Worm (Caenorhabditis elegans) whole organism, L4 larva: Measurements from ENCODE around the gene nca-2.

Experiments
- F10B5.3 ChIP-seq: sonication (generic microtip); optimal IDR thresholded peaks from 2 replicates; lab custom pipeline; 2016; ENCODE audit warnings: mild to moderate bottlenecking, missing genetic modification characterization, missing compliant biosample characterization
- F26F4.8 ChIP-seq: fragments of 200-800 bp; sonication (Bioruptor generic); conservative IDR thresholded peaks from 2 replicates; pipeline ENCODE4 v1.3.6; 2022; ENCODE audit warnings: missing genetic modification characterization, missing compliant biosample characterization
- T20F7.1 ChIP-seq: fragments of 200-800 bp; sonication (Bioruptor generic); optimal IDR thresholded peaks from 2 replicates; lab custom pipeline; 2018; ENCODE audit warnings: mild to moderate bottlenecking, missing genetic modification characterization, missing compliant biosample characterization
- Y48G9A.11 ChIP-seq: fragments of 200-800 bp; sonication (Bioruptor generic); IDR thresholded peaks from 2 replicates; pipeline ENCODE4 v1.3.6; 2022; ENCODE audit warnings: missing genetic modification reagents, missing genetic modification characterization, missing compliant biosample characterization
- aly-2 ChIP-seq: sonication (generic microtip); optimal IDR thresholded peaks from 2 replicates; lab custom pipeline; 2018; ENCODE audit warnings: missing biosample characterization, missing genetic modification characterization
- attf-4 ChIP-seq: sonication (generic microtip); optimal IDR thresholded peaks from 3 replicates; lab custom pipeline; 2017; ENCODE audit warnings: missing biosample characterization, missing genetic modification characterization
- ceh-28 ChIP-seq: fragments of 150-350 bp; optimal IDR thresholded peaks from 2 replicates; lab custom pipeline; 2014; ENCODE audit warnings: missing biosample characterization, missing genetic modification reagents, missing genetic modification characterization
- ceh-32 ChIP-seq: sonication (generic microtip); optimal IDR thresholded peaks from 2 replicates; lab custom pipeline; 2016; ENCODE audit warnings: mild to moderate bottlenecking, missing genetic modification characterization, missing compliant biosample characterization; ENCODE audit not compliant: poor library complexity
- ceh-82 ChIP-seq: sonication (generic microtip); optimal IDR thresholded peaks from 2 replicates; lab custom pipeline; 2017; ENCODE audit warnings: missing biosample characterization, missing genetic modification characterization
- daf-19 ChIP-seq: fragments of 200-800 bp; sonication (Bioruptor generic); conservative IDR thresholded peaks from 2 replicates; pipeline ENCODE4 v1.3.6; 2022; ENCODE audit warnings: missing genetic modification characterization, missing compliant biosample characterization
- dmd-8 ChIP-seq: fragments of 200-800 bp; sonication (Bioruptor generic); IDR thresholded peaks from 2 replicates; pipeline ENCODE4 v1.3.6; 2022; ENCODE audit warnings: missing genetic modification characterization, missing compliant biosample characterization
- dmd-9 ChIP-seq: fragments of 200-800 bp; sonication (Bioruptor generic); IDR thresholded peaks from 2 replicates; pipeline ENCODE4 v1.3.6; 2022; ENCODE audit warnings: missing genetic modification reagents, missing genetic modification characterization, missing compliant biosample characterization
- dpl-1 ChIP-seq: fragments of 150-350 bp; optimal IDR thresholded peaks from 2 replicates; lab custom pipeline; 2014; ENCODE audit warnings: missing biosample characterization, missing genetic modification reagents, missing genetic modification characterization
- hif-1 ChIP-seq, 2 experiments: sonication (generic microtip); optimal IDR thresholded peaks; 2 replicates each; lab custom pipeline; 2016 to 2017; ENCODE audit warnings: missing compliant biosample characterization in 2 of 2, missing genetic modification characterization in 2 of 2, missing genetic modification reagents in 2 of 2, missing genotype in 2 of 2, mild to moderate bottlenecking in 1 of 2
- hmg-1.1 ChIP-seq: fragments of 200-800 bp; sonication (Bioruptor generic); IDR thresholded peaks from 2 replicates; pipeline ENCODE4 v1.3.6; 2022; ENCODE audit warnings: missing genetic modification reagents, missing genetic modification characterization, missing compliant biosample characterization
- lin-15B ChIP-seq: fragments of 150-350 bp; sonication (generic microtip); optimal IDR thresholded peaks from 3 replicates; lab custom pipeline; 2014; ENCODE audit warnings: missing biosample characterization, missing genetic modification characterization
- lsy-2 ChIP-seq, 2 experiments: fragments of 150-350 bp in 1 of 2; sonication (generic microtip) in 1 of 2; optimal IDR thresholded peaks; 2 replicates each; lab custom pipeline; 2014 to 2017; ENCODE audit warnings: missing biosample characterization in 2 of 2, missing genetic modification characterization in 2 of 2
- mdl-1 ChIP-seq, 2 experiments: fragments of 150-350 bp in 1 of 2; sonication (generic microtip) in 1 of 2; optimal IDR thresholded peaks; 2 replicates each; lab custom pipeline; 2014 to 2017; ENCODE audit warnings: missing biosample characterization in 2 of 2, missing genetic modification characterization in 2 of 2
- mes-2 ChIP-seq: sonication (generic microtip); optimal IDR thresholded peaks from 2 replicates; lab custom pipeline; 2016; ENCODE audit warnings: missing genotype, mild to moderate bottlenecking, missing genetic modification characterization, missing compliant biosample characterization; ENCODE audit not compliant: poor library complexity, severe bottlenecking
- mxl-2 ChIP-seq: fragments of 200-800 bp; sonication (Bioruptor generic); conservative IDR thresholded peaks from 2 replicates; pipeline ENCODE4 v1.3.6; 2022; ENCODE audit warnings: missing genetic modification reagents, missing genetic modification characterization, missing compliant biosample characterization
- mxl-3 ChIP-seq: fragments of 200-800 bp; sonication (Bioruptor generic); optimal IDR thresholded peaks from 2 replicates; lab custom pipeline; 2018; ENCODE audit warnings: mild to moderate bottlenecking, missing genetic modification characterization, missing compliant biosample characterization
- nhr-102 ChIP-seq: sonication (generic microtip); optimal IDR thresholded peaks from 2 replicates; lab custom pipeline; 2016; ENCODE audit warnings: mild to moderate bottlenecking, missing genetic modification characterization, moderate library complexity, missing compliant biosample characterization
- nhr-237 ChIP-seq: sonication (generic microtip); optimal IDR thresholded peaks from 2 replicates; lab custom pipeline; 2017; ENCODE audit warnings: missing biosample characterization, missing genetic modification characterization
- nhr-28 ChIP-seq: fragments of 150-350 bp; optimal IDR thresholded peaks from 2 replicates; lab custom pipeline; 2014; ENCODE audit warnings: missing biosample characterization, missing genetic modification characterization
- pqm-1 ChIP-seq: sonication (generic microtip); optimal IDR thresholded peaks from 2 replicates; lab custom pipeline; 2017; ENCODE audit warnings: missing biosample characterization, missing genetic modification characterization
- rbr-2 ChIP-seq: sonication (generic microtip); optimal IDR thresholded peaks from 2 replicates; lab custom pipeline; 2016; ENCODE audit warnings: missing genotype, missing genetic modification characterization, missing compliant biosample characterization
- sdz-12 ChIP-seq: fragments of 200-800 bp; sonication (Bioruptor generic); optimal IDR thresholded peaks from 2 replicates; lab custom pipeline; 2018; ENCODE audit warnings: mild to moderate bottlenecking, missing genetic modification characterization, missing compliant biosample characterization
- set-16 ChIP-seq: fragments of 200-800 bp; sonication (Bioruptor generic); IDR thresholded peaks from 2 replicates; pipeline ENCODE4 v1.3.6; 2022; ENCODE audit warnings: missing genetic modification reagents, missing genetic modification characterization, missing compliant biosample characterization
- snpc-1.2 ChIP-seq: fragments of 200-800 bp; sonication (Bioruptor generic); IDR thresholded peaks from 2 replicates; pipeline ENCODE4 v1.3.6; 2022; ENCODE audit warnings: missing genetic modification reagents, missing genetic modification characterization, missing compliant biosample characterization
- spr-3 ChIP-seq: fragments of 200-800 bp; sonication (Bioruptor generic); optimal IDR thresholded peaks from 2 replicates; lab custom pipeline; 2018; ENCODE audit warnings: mild to moderate bottlenecking, missing genetic modification characterization, missing compliant biosample characterization
- tra-1 ChIP-seq: fragments of 200-800 bp; sonication (Bioruptor generic); IDR thresholded peaks from 2 replicates; pipeline ENCODE4 v1.3.6; 2022; ENCODE audit warnings: missing genetic modification reagents, missing genetic modification characterization, missing compliant biosample characterization
- unc-130 ChIP-seq: sonication (generic microtip); optimal IDR thresholded peaks from 2 replicates; lab custom pipeline; 2016; ENCODE audit warnings: missing genetic modification reagents, missing genetic modification characterization, missing compliant biosample characterization
- unc-62 ChIP-seq, 3 experiments: fragments of 150-350 bp in 1 of 3; sonication (generic microtip); optimal IDR thresholded peaks in 2 of 3; peaks in 1 of 3; 1 replicate in 1 of 3; 2 replicates in 2 of 3; lab custom pipeline; 2014 to 2017; ENCODE audit warnings: missing biosample characterization in 3 of 3, missing genetic modification characterization in 3 of 3, missing genetic modification reagents in 3 of 3, missing genotype in 1 of 3
- zfp-3 ChIP-seq: fragments of 200-800 bp; sonication (Bioruptor generic); conservative IDR thresholded peaks from 2 replicates; pipeline ENCODE4 v1.3.6; 2022; ENCODE audit warnings: missing genetic modification reagents, missing genetic modification characterization, missing compliant biosample characterization
- ztf-7 ChIP-seq: fragments of 150-350 bp; optimal IDR thresholded peaks from 2 replicates; lab custom pipeline; 2014; ENCODE audit warnings: missing biosample characterization, missing genetic modification characterization

The nca-2 gene

DNA sequence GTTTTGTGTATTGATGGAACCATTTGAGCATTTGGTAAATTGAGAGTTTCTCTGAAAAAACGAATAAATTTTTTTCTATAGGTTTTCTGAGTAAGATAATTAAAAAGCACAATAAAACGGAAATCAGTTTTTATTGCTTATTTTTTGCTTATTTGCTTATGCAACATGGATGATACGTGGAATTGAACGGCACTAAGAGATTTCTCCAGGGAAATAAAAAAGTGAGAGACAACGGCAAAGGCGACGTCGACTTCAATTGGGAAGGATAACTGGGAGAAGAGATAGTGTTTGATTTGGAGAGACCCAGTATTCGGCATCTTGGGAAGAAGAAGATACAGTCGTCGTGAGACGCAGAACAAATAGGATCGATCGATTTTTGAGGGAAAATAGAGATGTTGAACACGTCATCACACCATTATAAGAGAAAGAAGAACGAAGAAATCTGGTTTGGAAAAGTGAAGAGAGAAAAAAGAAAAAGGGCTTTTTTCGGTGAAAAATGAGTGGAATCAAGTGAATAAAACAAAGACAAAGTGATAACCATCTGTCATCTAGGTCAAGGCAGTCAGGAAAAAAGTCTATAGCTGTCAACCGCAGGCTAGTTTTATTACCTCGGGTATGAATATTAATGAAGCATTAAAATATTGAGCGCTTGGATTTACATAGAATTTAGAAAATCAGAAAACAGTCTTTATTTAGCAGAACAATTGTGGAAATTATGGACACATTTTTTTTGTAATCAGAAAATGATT is 32.9 kb downstream of the nca-2 start, which contains the start of gene tmem-131 (continued):
- peak in 1 of 2 experiments; percentile 90 for TF ChIP-seq unc-62 (GFP tag; optimal IDR thresholded peaks at IDR 0.05 in 1 of 2; lab: Kevin White, UChicago)
- no peak for TF ChIP-seq unc-62 (tag; optimal IDR thresholded peaks at IDR 0.05; lab: Kevin White, UChicago)

DNA sequence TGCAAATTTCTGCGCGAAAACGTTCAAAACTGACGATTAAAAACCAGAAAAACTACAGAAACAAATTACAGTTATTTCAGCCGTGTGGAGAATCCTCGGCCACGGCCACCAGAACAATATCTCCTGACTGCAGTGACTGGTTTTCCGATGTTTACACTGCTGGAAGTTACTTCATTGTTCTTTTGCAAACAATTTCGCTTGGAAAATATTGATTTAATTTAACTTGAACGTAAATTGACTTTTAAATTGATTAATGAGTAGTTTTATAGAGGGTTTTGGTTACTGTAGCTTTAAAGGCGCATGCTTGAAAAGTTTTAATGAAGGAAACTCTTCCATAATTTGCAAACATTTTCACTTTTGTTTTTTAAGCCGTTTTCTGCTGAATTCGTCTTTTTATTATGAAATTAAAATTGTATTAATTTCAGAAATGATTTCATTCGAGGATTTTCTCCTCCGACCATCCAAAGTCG is 33.6 kb downstream of the nca-2 start, which contains the start of gene smcr-8:
smcr-8 (plus strand) TSS at position 420 of the 470 bp plus-strand sequence.
- TF ChIP-seq tra-1 (0 out of 2 replicates have a peak, but pooled peaks have one; percentile 30), lsy-2 (tag; optimal IDR thresholded peaks at IDR 0.05; lab: Kevin White, UChicago) (peak in 1 of 2 experiments; percentile 2), unc-130 (GFP tag; lab: Kevin White, UChicago) (peak; percentile 88), mes-2 (tag; lab: Kevin White, UChicago) (peak; percentile 74), lin-15B (no peak), hif-1 (tag; optimal IDR thresholded peaks at IDR 0.05; lab: Kevin White, UChicago) (peak in 1 of 2 experiments; percentile 44), Y48G9A.11 (GFP tag; lab: Robert Waterston, UW) (0 out of 2 replicates have a peak, but pooled peaks have one; percentile 30), spr-3 (GFP tag; lab: Kevin White, UChicago) (no peak), sdz-12 (GFP tag; lab: Kevin White, UChicago) (no peak), dpl-1 (GFP tag; lab: Kevin White, UChicago) (peak; percentile 4), snpc-1.2 (no peak), zfp-3 (GFP tag; lab: Robert Waterston, UW) (no peak)

DNA sequence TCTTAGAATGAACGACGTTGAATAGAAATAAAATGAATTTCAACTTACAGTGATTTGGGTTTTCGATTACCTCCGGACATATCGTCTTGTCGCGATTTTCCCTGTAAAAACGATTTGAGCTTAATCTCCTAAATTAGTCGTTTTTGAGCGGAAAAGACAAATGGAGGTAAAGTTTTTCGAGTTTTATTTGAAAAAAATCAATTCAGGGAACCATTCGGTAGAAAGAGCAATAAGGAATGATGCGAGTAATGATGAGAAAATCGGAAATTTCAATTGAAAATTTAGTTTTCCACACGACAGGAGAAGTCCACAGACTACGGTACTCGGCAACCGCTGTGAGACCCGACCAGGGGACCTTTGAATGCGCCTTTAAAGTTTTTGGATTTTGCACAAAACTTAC is 36.9 kb downstream of the nca-2 start, which contains the start of gene R144.10:
R144.10 (minus strand) TSS at position 101 of the 400 bp plus-strand sequence.
- no peak for TF ChIP-seq F10B5.3 (tag; lab: Kevin White, UChicago)
- no peak for TF ChIP-seq daf-19
- no peak for TF ChIP-seq ztf-7 (tag; lab: Kevin White, UChicago)
- no peak for TF ChIP-seq aly-2 (tag; lab: Kevin White, UChicago)
- TF ChIP-seq F26F4.8 (GFP tag; lab: Robert Waterston, UW), result no peak
- TF ChIP-seq mxl-2 (GFP tag; lab: Robert Waterston, UW), result no peak

DNA sequence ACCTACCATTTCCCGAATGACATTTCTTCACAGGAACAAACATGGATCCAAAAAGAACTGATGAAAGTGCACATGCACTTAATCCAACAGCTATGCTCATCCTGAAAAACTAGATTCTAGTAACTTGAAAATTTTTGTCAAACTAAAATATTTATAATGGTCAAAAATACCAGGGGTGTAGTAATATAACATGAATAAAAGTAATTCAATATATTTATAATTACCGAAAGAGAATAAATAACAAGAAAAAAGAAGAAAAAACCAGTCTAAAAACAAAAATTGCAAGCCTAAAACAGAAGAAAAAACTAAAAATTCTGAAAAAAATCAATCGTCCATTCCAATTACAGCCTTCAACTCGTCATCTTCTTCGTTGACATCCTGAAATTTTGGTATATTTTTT is 39.2 kb downstream of the nca-2 start, which contains the start of gene R144.6:
R144.6 (minus strand) TSS at position 101 of the 400 bp plus-strand sequence.
- TF ChIP-seq mxl-3 (GFP tag; lab: Kevin White, UChicago), result no peak
- TF ChIP-seq attf-4 (tag; lab: Kevin White, UChicago), result no peak
- no peak for TF ChIP-seq nhr-102
- no peak for TF ChIP-seq T20F7.1 (GFP tag; lab: Kevin White, UChicago)
- TF ChIP-seq nhr-237 (tag; lab: Kevin White, UChicago), result no peak
- TF ChIP-seq mdl-1 (tag; optimal IDR thresholded peaks at IDR 0.05; lab: Kevin White, UChicago), result no peak
- TF ChIP-seq hmg-1.1 (GFP tag; lab: Robert Waterston, UW), result no peak
- no peak for TF ChIP-seq dmd-9 (GFP tag; lab: Robert Waterston, UW)
- no peak for TF ChIP-seq pqm-1 (tag; lab: Kevin White, UChicago)
- no peak for TF ChIP-seq ceh-82
- no peak for TF ChIP-seq aly-2 (tag; lab: Kevin White, UChicago)
- TF ChIP-seq dmd-8 (GFP tag; lab: Robert Waterston, UW), result no peak
- TF ChIP-seq nhr-28, result no peak
- no peak for TF ChIP-seq rbr-2 (tag; lab: Kevin White, UChicago)
- TF ChIP-seq snpc-1.2, result no peak
- no peak for TF ChIP-seq ceh-28
- TF ChIP-seq hif-1 (tag; optimal IDR thresholded peaks at IDR 0.05; lab: Kevin White, UChicago), result no peak
- no peak for TF ChIP-seq daf-19
- TF ChIP-seq ceh-32 (tag; lab: Kevin White, UChicago), result no peak
- TF ChIP-seq set-16 (GFP tag; lab: Robert Waterston, UW), result no peak
- TF ChIP-seq, all 104 proteins: peak for 0
